Worm (Caenorhabditis elegans) whole organism, late embryonic: ENCODE measurements around the gene D2007.2.

Experiments
- fkh-6 ChIP-seq: sonication (generic microtip); optimal IDR thresholded peaks from 2 replicates; lab custom pipeline; 2016; ENCODE audit warnings: missing genetic modification characterization, missing compliant biosample characterization
- pha-4 ChIP-seq: fragments of 150-350 bp; optimal IDR thresholded peaks from 2 replicates; lab custom pipeline; 2018; ENCODE audit warnings: missing biosample characterization, missing genetic modification reagents, missing genetic modification characterization

- TF ChIP-seq fkh-6 (tag; lab: Kevin White, UChicago) (no peak), pha-4 (no peak)
These were observed 26.8 kb upstream of the D2007.2 start for ce11 chrIII:8121923-8122322.
